Worm (Caenorhabditis elegans) whole organism, midembryonic: ENCODE data around the gene svh-5.

Experiments
- flt-1 ChIP-seq: fragments of 200-800 bp; sonication (Bioruptor generic); IDR thresholded peaks from 2 replicates; pipeline ENCODE4 v1.3.6; 2022; ENCODE audit warnings: missing genetic modification characterization, missing compliant biosample characterization
- tab-1 ChIP-seq: fragments of 200-800 bp; sonication (Bioruptor generic); IDR thresholded peaks from 2 replicates; pipeline ENCODE4 v1.3.6; 2022; ENCODE audit warnings: missing genetic modification characterization, missing compliant biosample characterization
- ztf-29 ChIP-seq: fragments of 200-800 bp; sonication (Bioruptor generic); IDR thresholded peaks from 2 replicates; pipeline ENCODE4 v1.3.6; 2022; ENCODE audit warnings: missing genetic modification reagents, missing genetic modification characterization, missing compliant biosample characterization

- TF ChIP-seq ztf-29 (no peak), flt-1 (GFP tag; lab: Robert Waterston, UW) (no peak), tab-1 (GFP tag; lab: Robert Waterston, UW) (no peak)
These were observed 3.9 kb upstream of the svh-5 start for ce11 chrX:15381486-15381885.
